Fruit fly (Drosophila melanogaster) whole organism, prepupa: Measurements from ENCODE around the gene y.
A peak's percentile ranks its signal among the peaks of the same experiment; 100 is the strongest.

Experiments
- Blimp-1 ChIP-seq: fragments of 200-800 bp; sonication (Bioruptor generic); optimal IDR thresholded peaks from 3 replicates; lab custom pipeline; 2017; ENCODE audit warnings: missing biosample characterization, missing genetic modification characterization, mild to moderate bottlenecking, moderate library complexity, missing genetic modification reagents
- CG10631 ChIP-seq: fragments of 200-800 bp; sonication (Bioruptor generic); optimal IDR thresholded peaks from 2 replicates; lab custom pipeline; 2016; ENCODE audit warnings: missing biosample characterization, missing genetic modification characterization
- CG10669 ChIP-seq: fragments of 200-800 bp; sonication (Bioruptor generic); optimal IDR thresholded peaks from 3 replicates; lab custom pipeline; 2018; ENCODE audit warnings: missing biosample characterization, mild to moderate bottlenecking, missing genetic modification characterization, moderate library complexity
- CG11294 ChIP-seq: fragments of 200-800 bp; sonication (Bioruptor generic); IDR thresholded peaks from 2 replicates; pipeline ENCODE4 v1.3.6; 2022; ENCODE audit warnings: missing biosample characterization, missing genetic modification characterization
- CG11762 ChIP-seq: fragments of 200-800 bp; sonication (Bioruptor generic); optimal IDR thresholded peaks from 3 replicates; lab custom pipeline; 2016; ENCODE audit warnings: missing biosample characterization, missing genetic modification characterization; ENCODE audit not compliant: insufficient read depth
- CG11902 ChIP-seq: fragments of 200-800 bp; sonication (Bioruptor generic); optimal IDR thresholded peaks from 3 replicates; lab custom pipeline; 2016; ENCODE audit warnings: missing biosample characterization, missing genetic modification characterization
- CG3032 ChIP-seq: fragments of 200-800 bp; optimal IDR thresholded peaks from 2 replicates; lab custom pipeline; 2019; ENCODE audit warnings: missing biosample characterization, mild to moderate bottlenecking, missing genetic modification characterization, moderate library complexity
- CG32006 ChIP-seq: fragments of 200-800 bp; sonication (Bioruptor generic); optimal IDR thresholded peaks from 3 replicates; lab custom pipeline; 2017; ENCODE audit warnings: missing biosample characterization, mild to moderate bottlenecking, missing genetic modification characterization
- CG34406 ChIP-seq: fragments of 200-800 bp; sonication (Bioruptor generic); optimal IDR thresholded peaks from 3 replicates; lab custom pipeline; 2016; ENCODE audit warnings: missing biosample characterization, missing genetic modification characterization
- CG3919 ChIP-seq: fragments of 200-800 bp; sonication (Bioruptor generic); optimal IDR thresholded peaks from 3 replicates; lab custom pipeline; 2016; ENCODE audit warnings: missing biosample characterization, missing genetic modification characterization
- CG4318 ChIP-seq: fragments of 200-800 bp; sonication (Bioruptor generic); optimal IDR thresholded peaks from 3 replicates; lab custom pipeline; 2017; ENCODE audit warnings: missing biosample characterization, mild to moderate bottlenecking, missing genetic modification characterization
- CG6163 ChIP-seq: fragments of 200-800 bp; sonication (Bioruptor generic); IDR thresholded peaks from 3 replicates; pipeline ENCODE4 v1.3.6; 2022; ENCODE audit warnings: missing biosample characterization, missing genetic modification characterization
- CG6276 ChIP-seq: fragments of 200-800 bp; sonication (Bioruptor generic); optimal IDR thresholded peaks from 2 replicates; lab custom pipeline; 2017; ENCODE audit warnings: missing biosample characterization, mild to moderate bottlenecking, missing genetic modification characterization
- CG6792 ChIP-seq: fragments of 200-800 bp; sonication (Bioruptor generic); optimal IDR thresholded peaks from 3 replicates; lab custom pipeline; 2016; ENCODE audit warnings: missing biosample characterization, missing genetic modification characterization
- CG6808 ChIP-seq: fragments of 200-800 bp; sonication (Bioruptor generic); optimal IDR thresholded peaks from 3 replicates; lab custom pipeline; 2017; ENCODE audit warnings: missing biosample characterization, missing genetic modification characterization, mild to moderate bottlenecking, moderate library complexity, missing genetic modification reagents
- CG7368 ChIP-seq: fragments of 200-800 bp; sonication (Bioruptor generic); optimal IDR thresholded peaks from 3 replicates; lab custom pipeline; 2016; ENCODE audit warnings: missing biosample characterization, missing genetic modification characterization
- CG8119 ChIP-seq: fragments of 200-800 bp; sonication (Bioruptor generic); IDR thresholded peaks from 3 replicates; pipeline ENCODE4 v1.3.6; 2022; ENCODE audit warnings: missing biosample characterization, missing genetic modification characterization
- CG8319 ChIP-seq: fragments of 200-800 bp; sonication (Bioruptor generic); optimal IDR thresholded peaks from 3 replicates; lab custom pipeline; 2016; ENCODE audit warnings: missing biosample characterization, missing genetic modification characterization
- CG8632 ChIP-seq: fragments of 200-800 bp; sonication (Bioruptor generic); optimal IDR thresholded peaks from 3 replicates; lab custom pipeline; 2016; ENCODE audit warnings: missing biosample characterization, missing genetic modification characterization
- CG9139 ChIP-seq: fragments of 200-800 bp; sonication (Bioruptor generic); optimal IDR thresholded peaks from 3 replicates; lab custom pipeline; 2017; ENCODE audit warnings: missing biosample characterization, mild to moderate bottlenecking, missing genetic modification characterization
- Eip75B ChIP-seq: fragments of 200-800 bp; sonication (Bioruptor generic); optimal IDR thresholded peaks from 3 replicates; lab custom pipeline; 2016; ENCODE audit warnings: missing biosample characterization, missing genetic modification characterization
- Eip78C ChIP-seq: fragments of 200-800 bp; sonication (Bioruptor generic); peaks from one replicate; lab custom pipeline; 2016; ENCODE audit warnings: missing biosample characterization, missing genetic modification characterization
- Eip93F ChIP-seq: fragments of 200-800 bp; sonication (Bioruptor generic); optimal IDR thresholded peaks from 2 replicates; lab custom pipeline; 2016; ENCODE audit warnings: missing biosample characterization, mild to moderate bottlenecking, missing genetic modification characterization
- Ets21C ChIP-seq: fragments of 200-800 bp; sonication (Bioruptor generic); optimal IDR thresholded peaks from 3 replicates; lab custom pipeline; 2016; ENCODE audit warnings: missing biosample characterization, missing genetic modification characterization
- Hr38 ChIP-seq: sonication (Bioruptor generic); optimal IDR thresholded peaks from 2 replicates; lab custom pipeline; 2016; ENCODE audit warnings: missing biosample characterization, missing genetic modification characterization
- Hr39 ChIP-seq: fragments of 200-800 bp; sonication (Bioruptor generic); optimal IDR thresholded peaks from 2 replicates; lab custom pipeline; 2016; ENCODE audit warnings: missing biosample characterization, missing genetic modification characterization
- Hr4 ChIP-seq: fragments of 200-800 bp; sonication (Bioruptor generic); optimal IDR thresholded peaks from 3 replicates; lab custom pipeline; 2016; ENCODE audit warnings: missing biosample characterization, missing genetic modification characterization
- Smox ChIP-seq: fragments of 200-800 bp; sonication (Bioruptor generic); optimal IDR thresholded peaks from 3 replicates; lab custom pipeline; 2016; ENCODE audit warnings: missing biosample characterization, missing genetic modification characterization
- Sox102F ChIP-seq: fragments of 200-800 bp; sonication (Bioruptor generic); optimal IDR thresholded peaks from 2 replicates; lab custom pipeline; 2016; ENCODE audit warnings: missing biosample characterization, mild to moderate bottlenecking, missing genetic modification characterization
- Sox14 ChIP-seq: fragments of 200-800 bp; sonication (Bioruptor generic); optimal IDR thresholded peaks from 3 replicates; lab custom pipeline; 2016; ENCODE audit warnings: missing biosample characterization, missing genetic modification characterization
- achi ChIP-seq: fragments of 200-800 bp; sonication (Bioruptor generic); optimal IDR thresholded peaks from 3 replicates; lab custom pipeline; 2016; ENCODE audit warnings: missing biosample characterization, missing genetic modification characterization
- cyc ChIP-seq: fragments of 200-800 bp; sonication (Bioruptor generic); optimal IDR thresholded peaks from 3 replicates; lab custom pipeline; 2016; ENCODE audit warnings: missing biosample characterization, missing genetic modification characterization
- dac ChIP-seq: fragments of 200-800 bp; sonication (Bioruptor generic); optimal IDR thresholded peaks from 2 replicates; lab custom pipeline; 2017; ENCODE audit warnings: missing biosample characterization, mild to moderate bottlenecking, missing genetic modification characterization
- dsx ChIP-seq: fragments of 200-800 bp; optimal IDR thresholded peaks from 3 replicates; lab custom pipeline; 2019; ENCODE audit warnings: missing biosample characterization, mild to moderate bottlenecking, missing genetic modification characterization, moderate library complexity; ENCODE audit not compliant: poor library complexity, severe bottlenecking
- esn ChIP-seq: fragments of 200-800 bp; sonication (Bioruptor generic); optimal IDR thresholded peaks from 2 replicates; lab custom pipeline; 2016; ENCODE audit warnings: missing biosample characterization, mild to moderate bottlenecking, missing genetic modification characterization, moderate library complexity
- fd59A ChIP-seq: fragments of 200-800 bp; sonication (Bioruptor generic); optimal IDR thresholded peaks from 2 replicates; lab custom pipeline; 2017; ENCODE audit warnings: missing biosample characterization, mild to moderate bottlenecking, missing genetic modification characterization, missing genetic modification reagents
- fd85E ChIP-seq: fragments of 200-800 bp; sonication (Bioruptor generic); optimal IDR thresholded peaks from 3 replicates; lab custom pipeline; 2016; ENCODE audit warnings: missing biosample characterization, missing genetic modification characterization
- fkh ChIP-seq: fragments of 200-800 bp; sonication (Bioruptor generic); optimal IDR thresholded peaks from 3 replicates; lab custom pipeline; 2017; ENCODE audit warnings: missing biosample characterization, mild to moderate bottlenecking, missing genetic modification characterization, moderate library complexity
- lz ChIP-seq: fragments of 200-800 bp; sonication (Bioruptor generic); optimal IDR thresholded peaks from 3 replicates; lab custom pipeline; 2016; ENCODE audit warnings: missing biosample characterization, missing genetic modification characterization
- net ChIP-seq: fragments of 200-800 bp; sonication (Bioruptor generic); optimal IDR thresholded peaks from 3 replicates; lab custom pipeline; 2016; ENCODE audit warnings: missing biosample characterization, missing genetic modification characterization
- pdm3 ChIP-seq: fragments of 200-800 bp; sonication (Bioruptor generic); optimal IDR thresholded peaks from 3 replicates; lab custom pipeline; 2016; ENCODE audit warnings: missing biosample characterization, missing genetic modification characterization
- salr ChIP-seq, 2 experiments: fragments of 200-800 bp; sonication (Bioruptor generic); optimal IDR thresholded peaks; 3 replicates each; lab custom pipeline; 2016 to 2018; ENCODE audit warnings: missing biosample characterization in 2 of 2, missing genetic modification characterization in 2 of 2, mild to moderate bottlenecking in 1 of 2
- spab ChIP-seq: fragments of 200-800 bp; sonication (Bioruptor generic); optimal IDR thresholded peaks from 2 replicates; lab custom pipeline; 2017; ENCODE audit warnings: missing biosample characterization, mild to moderate bottlenecking, missing genetic modification characterization, missing genetic modification reagents
- ss ChIP-seq, 2 experiments: fragments of 200-800 bp; sonication (Bioruptor generic); optimal IDR thresholded peaks; 2 replicates in 1 of 2; 3 replicates in 1 of 2; lab custom pipeline; 2017 to 2018; ENCODE audit warnings: mild to moderate bottlenecking in 2 of 2, missing biosample characterization in 2 of 2, missing genetic modification characterization in 2 of 2, moderate library complexity in 1 of 2
- svp ChIP-seq: fragments of 200-800 bp; sonication (Bioruptor generic); peaks from one replicate; lab custom pipeline; 2016; ENCODE audit warnings: missing biosample characterization, missing genetic modification characterization
- topi ChIP-seq: fragments of 200-800 bp; sonication (Bioruptor generic); optimal IDR thresholded peaks from 3 replicates; lab custom pipeline; 2016; ENCODE audit warnings: missing biosample characterization, missing genetic modification characterization
- vri ChIP-seq: fragments of 200-800 bp; sonication (Bioruptor generic); optimal IDR thresholded peaks from 3 replicates; lab custom pipeline; 2016; ENCODE audit warnings: missing biosample characterization, mild to moderate bottlenecking, missing genetic modification characterization

y gene

dm6 chrX:339866-340571 is 16.3 kb upstream of the y start (continued):
- TF ChIP-seq dsx (GFP tag; lab: Kevin White, UChicago) (no peak), CG7368 (GFP tag; lab: Kevin White, UChicago) (no peak), CG4318 (GFP tag; lab: Kevin White, UChicago) (no peak), esn (GFP tag; lab: Kevin White, UChicago) (peak; percentile 31), CG32006 (peak; percentile 38), pdm3 (GFP tag; lab: Kevin White, UChicago) (peak; percentile 53), CG10669 (GFP tag; lab: Kevin White, UChicago) (peak; percentile 1), Eip75B (GFP tag; lab: Kevin White, UChicago) (peak; percentile 54), CG34406 (GFP tag; lab: Kevin White, UChicago) (peak; percentile 31), Sox14 (GFP tag; lab: Kevin White, UChicago) (peak; percentile 12), Smox (peak; percentile 43), CG6163 (GFP tag; lab: Robert Waterston, UW) (peak; percentile 59; the same call in 2 of the 3 replicates), Blimp-1 (GFP tag; lab: Kevin White, UChicago) (no peak), fkh (GFP tag; lab: Kevin White, UChicago) (no peak), cyc (GFP tag; lab: Kevin White, UChicago) (peak; percentile 18), CG9139 (GFP tag; lab: Kevin White, UChicago) (no peak), Hr39 (peak; percentile 17), CG10631 (GFP tag; lab: Kevin White, UChicago) (no peak), salr (GFP tag; optimal IDR thresholded peaks at IDR 0.05; lab: Kevin White, UChicago) (no peak), CG11294 (GFP tag; lab: Robert Waterston, UW) (no peak), CG8319 (peak; percentile 45), Eip78C (GFP tag; lab: Kevin White, UChicago) (peak; percentile 86), dac (no peak), topi (peak; percentile 47), Eip93F (GFP tag; lab: Kevin White, UChicago) (no peak), svp (peak; percentile 68), ss (GFP tag; optimal IDR thresholded peaks at IDR 0.05; lab: Kevin White, UChicago) (peak in 1 of 2 experiments; percentile 12), CG11762 (peak; percentile 25), Ets21C (peak; percentile 8), Sox102F (GFP tag; lab: Kevin White, UChicago) (peak; percentile 17), CG6792 (GFP tag; lab: Kevin White, UChicago) (peak; percentile 53), fd85E (GFP tag; lab: Kevin White, UChicago) (no peak), spab (GFP tag; lab: Kevin White, UChicago) (no peak), CG6276 (GFP tag; lab: Kevin White, UChicago) (peak; percentile 24), CG11902 (GFP tag; lab: Kevin White, UChicago) (peak; percentile 13), CG3032 (tag; lab: Kevin White, UChicago) (peak; percentile 10)

DNA sequence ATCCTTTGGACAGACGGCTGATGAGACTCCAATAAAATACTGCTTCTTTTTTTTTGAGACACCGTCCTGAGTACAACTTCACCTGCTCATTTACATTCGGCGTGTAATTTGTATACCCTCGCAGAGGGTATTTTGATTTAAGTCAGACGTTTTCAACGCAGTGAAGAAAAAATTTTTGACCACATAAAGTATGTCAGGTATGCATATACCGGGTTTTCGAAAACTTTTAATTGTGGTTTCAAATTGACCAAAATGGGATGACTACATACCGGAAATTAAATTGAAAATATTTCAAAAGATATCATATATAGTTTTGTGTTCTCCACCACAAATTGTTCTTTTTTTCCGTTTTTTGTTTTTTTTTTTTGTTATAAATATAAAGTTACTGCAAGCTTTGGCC is 15.5 kb upstream of the y start:
- TF ChIP-seq CG9139 (GFP tag; lab: Kevin White, UChicago) (no peak), CG8119 (GFP tag; lab: Robert Waterston, UW) (no peak), Smox (peak; percentile 21), lz (peak; percentile 23), CG34406 (GFP tag; lab: Kevin White, UChicago) (peak; percentile 47), esn (GFP tag; lab: Kevin White, UChicago) (peak; percentile 25), CG7368 (GFP tag; lab: Kevin White, UChicago) (peak; percentile 31), CG6808 (no peak), Hr38 (no peak), achi (GFP tag; lab: Kevin White, UChicago) (peak; percentile 8), CG4318 (GFP tag; lab: Kevin White, UChicago) (no peak), dac (no peak), CG6163 (GFP tag; lab: Robert Waterston, UW) (0 out of 3 replicates have a peak, but pooled peaks have one; percentile 24), fd59A (no peak), vri (no peak), CG6792 (GFP tag; lab: Kevin White, UChicago) (peak; percentile 16), CG8632 (GFP tag; lab: Kevin White, UChicago) (peak; percentile 49), net (GFP tag; lab: Kevin White, UChicago) (peak; percentile 42), topi (peak; percentile 31), Hr39 (peak; percentile 8), Hr4 (GFP tag; lab: Kevin White, UChicago) (peak; percentile 41), CG8319 (no peak), fd85E (GFP tag; lab: Kevin White, UChicago) (no peak), salr (GFP tag; optimal IDR thresholded peaks at IDR 0.05; lab: Kevin White, UChicago) (no peak), Ets21C (no peak), CG3919 (GFP tag; lab: Kevin White, UChicago) (peak; percentile 51), CG11902 (GFP tag; lab: Kevin White, UChicago) (peak; percentile 14), fkh (GFP tag; lab: Kevin White, UChicago) (no peak)
